Worm (Caenorhabditis elegans) whole organism, young adult: ENCODE results near the gene C56G2.22.

ENCODE experiments used
- B0019.2 ChIP-seq: fragments of 200-800 bp; sonication (Bioruptor generic); conservative IDR thresholded peaks from 2 replicates; pipeline ENCODE4 v1.3.6; 2022; ENCODE audit warnings: missing genetic modification reagents, missing genetic modification characterization, missing compliant biosample characterization
- C17E4.6 ChIP-seq: fragments of 200-800 bp; sonication (Bioruptor generic); IDR thresholded peaks from 2 replicates; pipeline ENCODE4 v1.3.6; 2022; ENCODE audit warnings: missing genetic modification reagents, missing genetic modification characterization, missing compliant biosample characterization
- D2030.7 ChIP-seq: fragments of 200-800 bp; sonication (Bioruptor generic); IDR thresholded peaks from 2 replicates; pipeline ENCODE4 v1.3.6; 2022; ENCODE audit warnings: missing genetic modification reagents, missing genetic modification characterization, missing compliant biosample characterization
- F23B12.7 ChIP-seq: sonication (generic microtip); optimal IDR thresholded peaks from 2 replicates; lab custom pipeline; 2017; ENCODE audit warnings: missing genetic modification characterization, mild to moderate bottlenecking, missing compliant biosample characterization, antibody characterized with exemption, moderate library complexity; ENCODE audit not compliant: insufficient read depth
- F33H1.4 ChIP-seq: fragments of 200-800 bp; sonication (Bioruptor generic); IDR thresholded peaks from 2 replicates; pipeline ENCODE4 v1.3.6; 2022; ENCODE audit warnings: missing genetic modification reagents, missing genetic modification characterization, missing compliant biosample characterization
- F49E8.2 ChIP-seq: sonication (generic microtip); optimal IDR thresholded peaks from 3 replicates; lab custom pipeline; 2017; ENCODE audit warnings: missing genetic modification characterization, mild to moderate bottlenecking, missing compliant biosample characterization, antibody characterized with exemption, moderate library complexity; ENCODE audit not compliant: insufficient read depth
- F55B11.4 ChIP-seq: sonication (generic microtip); optimal IDR thresholded peaks from 2 replicates; lab custom pipeline; 2016; ENCODE audit warnings: missing compliant biosample characterization, missing genetic modification characterization, borderline replicate concordance; ENCODE audit not compliant: insufficient read depth
- T26A5.8 ChIP-seq: sonication (generic microtip); optimal IDR thresholded peaks from 2 replicates; lab custom pipeline; 2016; ENCODE audit warnings: missing genetic modification characterization, missing compliant biosample characterization
- Y95B8A.8 ChIP-seq: fragments of 200-800 bp; sonication (Bioruptor generic); IDR thresholded peaks from 2 replicates; pipeline ENCODE4 v1.3.6; 2022; ENCODE audit warnings: missing genetic modification reagents, missing genetic modification characterization, missing compliant biosample characterization
- ZK185.1 ChIP-seq: sonication (generic microtip); optimal IDR thresholded peaks from 2 replicates; lab custom pipeline; 2016; ENCODE audit warnings: mild to moderate bottlenecking, missing genetic modification characterization, missing compliant biosample characterization; ENCODE audit not compliant: poor library complexity, severe bottlenecking
- ama-1 ChIP-seq, 3 experiments: fragments of 150-350 bp in 1 of 3; sonication (generic microtip) in 2 of 3; optimal IDR thresholded peaks; 2 replicates each; lab custom pipeline; 2014 to 2018; ENCODE audit warnings: missing biosample characterization in 2 of 3, missing genetic modification characterization in 2 of 3, missing genetic modification reagents in 2 of 3
- attf-3 ChIP-seq: fragments of 200-800 bp; sonication (Bioruptor generic); conservative IDR thresholded peaks from 2 replicates; pipeline ENCODE4 v1.3.6; 2022; ENCODE audit warnings: missing genetic modification reagents, missing genetic modification characterization, missing compliant biosample characterization
- bed-1 ChIP-seq: fragments of 200-800 bp; sonication (Bioruptor generic); IDR thresholded peaks from 2 replicates; pipeline ENCODE4 v1.3.6; 2022; ENCODE audit warnings: missing genetic modification reagents, missing genetic modification characterization, missing compliant biosample characterization
- dox-1 ChIP-seq: fragments of 200-800 bp; sonication (Bioruptor generic); IDR thresholded peaks from 2 replicates; pipeline ENCODE4 v1.3.6; 2022; ENCODE audit warnings: missing genetic modification reagents, missing genetic modification characterization, missing compliant biosample characterization
- dpl-1 ChIP-seq: fragments of 150-350 bp; optimal IDR thresholded peaks from 2 replicates; lab custom pipeline; 2014; ENCODE audit warnings: missing biosample characterization, missing genetic modification reagents, missing genetic modification characterization
- efl-1 ChIP-seq: fragments of 150-350 bp; optimal IDR thresholded peaks from 2 replicates; lab custom pipeline; 2014; ENCODE audit warnings: missing biosample characterization, missing genetic modification reagents, missing genetic modification characterization
- ets-4 ChIP-seq: fragments of 200-800 bp; sonication (Bioruptor generic); optimal IDR thresholded peaks from 2 replicates; lab custom pipeline; 2018; ENCODE audit warnings: mild to moderate bottlenecking, missing genetic modification characterization, missing compliant biosample characterization
- hmg-1.2 ChIP-seq: fragments of 200-800 bp; sonication (Bioruptor generic); IDR thresholded peaks from 2 replicates; pipeline ENCODE4 v1.3.6; 2022; ENCODE audit warnings: missing genetic modification reagents, missing genetic modification characterization, missing compliant biosample characterization
- hmg-20 ChIP-seq: fragments of 200-800 bp; sonication (Bioruptor generic); IDR thresholded peaks from 2 replicates; pipeline ENCODE4 v1.3.6; 2022; ENCODE audit warnings: missing genetic modification reagents, missing genetic modification characterization, missing compliant biosample characterization
- hsf-1 ChIP-seq: fragments of 200-800 bp; sonication (Bioruptor generic); IDR thresholded peaks from 2 replicates; pipeline ENCODE4 v1.3.6; 2022; ENCODE audit warnings: missing genetic modification reagents, missing genetic modification characterization, missing compliant biosample characterization
- let-607 ChIP-seq, 2 experiments: fragments of 200-800 bp in 1 of 2; sonication (Bioruptor generic) in 1 of 2; sonication (generic microtip) in 1 of 2; optimal IDR thresholded peaks; 2 replicates each; lab custom pipeline; 2016 to 2018; ENCODE audit warnings: mild to moderate bottlenecking in 2 of 2, missing compliant biosample characterization in 2 of 2, missing genetic modification characterization in 2 of 2, moderate library complexity in 2 of 2, missing genotype in 1 of 2
- lin-35 ChIP-seq, 3 experiments: fragments of 150-350 bp in 2 of 3; sonication (generic microtip) in 1 of 3; optimal IDR thresholded peaks; 2 replicates each; lab custom pipeline; 2014 to 2018; ENCODE audit warnings: missing biosample characterization in 3 of 3, missing genetic modification characterization in 3 of 3, missing genetic modification reagents in 3 of 3
- lin-40 ChIP-seq: sonication (generic microtip); optimal IDR thresholded peaks from 2 replicates; lab custom pipeline; 2016; ENCODE audit warnings: missing genetic modification characterization, mild to moderate bottlenecking, missing compliant biosample characterization, missing genotype, missing genetic modification reagents
- lsl-1 ChIP-seq: fragments of 200-800 bp; sonication (Bioruptor generic); optimal IDR thresholded peaks from 2 replicates; lab custom pipeline; 2018; ENCODE audit warnings: mild to moderate bottlenecking, missing genetic modification characterization, moderate library complexity, missing compliant biosample characterization
- madf-6 ChIP-seq: fragments of 200-800 bp; sonication (Bioruptor generic); IDR thresholded peaks from 2 replicates; pipeline ENCODE4 v1.3.6; 2022; ENCODE audit warnings: missing genetic modification reagents, missing genetic modification characterization, missing compliant biosample characterization
- mcd-1 ChIP-seq: fragments of 200-800 bp; sonication (Bioruptor generic); IDR thresholded peaks from 2 replicates; pipeline ENCODE4 v1.3.6; 2022; ENCODE audit warnings: missing genetic modification reagents, missing genetic modification characterization, missing compliant biosample characterization
- nfya-2 ChIP-seq: fragments of 200-800 bp; sonication (Bioruptor generic); IDR thresholded peaks from 2 replicates; pipeline ENCODE4 v1.3.6; 2022; ENCODE audit warnings: missing genetic modification reagents, missing genetic modification characterization, missing compliant biosample characterization
- nfyb-1 ChIP-seq: fragments of 200-800 bp; sonication (Bioruptor generic); IDR thresholded peaks from 2 replicates; pipeline ENCODE4 v1.3.6; 2022; ENCODE audit warnings: missing genetic modification reagents, missing genetic modification characterization, missing compliant biosample characterization
- nhr-120 ChIP-seq: fragments of 200-800 bp; sonication (Bioruptor generic); IDR thresholded peaks from 2 replicates; pipeline ENCODE4 v1.3.6; 2022; ENCODE audit warnings: missing genetic modification characterization, missing compliant biosample characterization
- nhr-27 ChIP-seq: fragments of 200-800 bp; sonication (Bioruptor generic); optimal IDR thresholded peaks from 2 replicates; lab custom pipeline; 2018; ENCODE audit warnings: mild to moderate bottlenecking, missing genetic modification characterization, moderate library complexity, missing compliant biosample characterization
- nhr-80 ChIP-seq: sonication (generic microtip); optimal IDR thresholded peaks from 2 replicates; lab custom pipeline; 2016; ENCODE audit warnings: missing genetic modification characterization, missing compliant biosample characterization
- pbrm-1 ChIP-seq: fragments of 200-800 bp; sonication (Bioruptor generic); IDR thresholded peaks from 2 replicates; pipeline ENCODE4 v1.3.6; 2022; ENCODE audit warnings: missing genetic modification reagents, missing genetic modification characterization, missing compliant biosample characterization
- pha-4 ChIP-seq: fragments of 150-350 bp; sonication (generic microtip); optimal IDR thresholded peaks from 2 replicates; lab custom pipeline; 2014; ENCODE audit warnings: missing biosample characterization, missing genetic modification reagents, missing genetic modification characterization
- rec-8 ChIP-seq, 2 experiments: sonication (generic microtip); optimal IDR thresholded peaks; 2 replicates each; lab custom pipeline; 2016; ENCODE audit warnings: mild to moderate bottlenecking in 2 of 2, missing genetic modification characterization in 2 of 2, missing genetic modification reagents in 2 of 2, missing genotype in 2 of 2, missing biosample characterization in 1 of 2, missing compliant biosample characterization in 1 of 2, moderate library complexity in 1 of 2
- snpc-1.3 ChIP-seq: sonication (generic microtip); optimal IDR thresholded peaks from 2 replicates; lab custom pipeline; 2017; ENCODE audit warnings: missing genetic modification characterization, mild to moderate bottlenecking, missing compliant biosample characterization, antibody characterized with exemption, moderate library complexity, missing genotype, missing genetic modification reagents; ENCODE audit not compliant: insufficient read depth
- snpc-4 ChIP-seq, 5 experiments: fragments of 150-350 bp in 1 of 5; sonication (generic microtip) in 4 of 5; optimal IDR thresholded peaks; 2 replicates each; lab custom pipeline; 2014 to 2018; ENCODE audit warnings: missing genetic modification characterization in 5 of 5, missing biosample characterization in 3 of 5, antibody characterized with exemption in 2 of 5, mild to moderate bottlenecking in 2 of 5, missing compliant biosample characterization in 2 of 5, missing genotype in 2 of 5, moderate library complexity in 2 of 5, missing genetic modification reagents in 1 of 5
- sptf-2 ChIP-seq: fragments of 200-800 bp; sonication (Bioruptor generic); optimal IDR thresholded peaks from 2 replicates; lab custom pipeline; 2018; ENCODE audit warnings: mild to moderate bottlenecking, missing genetic modification characterization, missing compliant biosample characterization
- tbp1 ChIP-seq: fragments of 200-800 bp; sonication (Bioruptor generic); optimal IDR thresholded peaks from 2 replicates; lab custom pipeline; 2018; ENCODE audit warnings: mild to moderate bottlenecking, missing genetic modification characterization, missing compliant biosample characterization
- tlf-1 ChIP-seq: fragments of 200-800 bp; sonication (Bioruptor generic); optimal IDR thresholded peaks from 2 replicates; lab custom pipeline; 2018; ENCODE audit warnings: mild to moderate bottlenecking, missing genetic modification characterization, missing compliant biosample characterization
- xnd-1 ChIP-seq: sonication (generic microtip); optimal IDR thresholded peaks from 2 replicates; lab custom pipeline; 2016; ENCODE audit warnings: missing genotype, missing genetic modification reagents, missing genetic modification characterization, missing compliant biosample characterization
- ztf-18 ChIP-seq: sonication (generic microtip); optimal IDR thresholded peaks from 2 replicates; lab custom pipeline; 2016; ENCODE audit warnings: missing genotype, mild to moderate bottlenecking, missing genetic modification characterization, missing compliant biosample characterization
- ztf-25 ChIP-seq: fragments of 200-800 bp; sonication (Bioruptor generic); IDR thresholded peaks from 2 replicates; pipeline ENCODE4 v1.3.6; 2022; ENCODE audit warnings: missing genetic modification reagents, missing genetic modification characterization, missing compliant biosample characterization

Gene C56G2.22

ce11 chrIII:6373850-6374474 is 27.7 kb downstream of the C56G2.22 start (continued):
- TF ChIP-seq snpc-1.3 (peak; percentile 32), F55B11.4 (tag; lab: Kevin White, UChicago) (no peak)
- TF ChIP-seq, all 124 proteins: peak for 71

ce11 chrIII:6374947-6375415 is 28.7 kb downstream of the C56G2.22 start, which contains the start of the genes rps-13 and nfx-1:
Gene rps-13 (minus strand): TSS chrIII:6374997.
Gene nfx-1 (plus strand): TSS chrIII:6375379.
- peak; percentile 53 for TF ChIP-seq D2030.7 (GFP tag; lab: Robert Waterston, UW)
- no peak for TF ChIP-seq nhr-120 (GFP tag; lab: Robert Waterston, UW)
- TF ChIP-seq efl-1 (GFP tag; lab: Kevin White, UChicago), result peak; percentile 44
- TF ChIP-seq F23B12.7 (tag; lab: Kevin White, UChicago), result peak; percentile 57
- TF ChIP-seq ztf-18 (tag; lab: Kevin White, UChicago), result peak; percentile 24
- TF ChIP-seq ztf-25, result no peak
- 0 out of 2 replicates have a peak, but pooled peaks have one; percentile 11 for TF ChIP-seq C17E4.6
- peak; percentile 40 for TF ChIP-seq nhr-80 (tag; lab: Kevin White, UChicago)
- TF ChIP-seq Y95B8A.8 (GFP tag; lab: Robert Waterston, UW), result peak; percentile 14; the same call in 1 of the 2 replicates
- TF ChIP-seq lin-35 (GFP tag; optimal IDR thresholded peaks at IDR 0.05; lab: Kevin White, UChicago), result peak in 1 of 3 experiments; percentile 50
- TF ChIP-seq dpl-1, result peak; percentile 32
- peak; percentile 42; the same call in 1 of the 2 replicates for TF ChIP-seq hmg-1.2 (GFP tag; lab: Robert Waterston, UW)
- TF ChIP-seq F49E8.2 (tag; lab: Kevin White, UChicago), result peak; percentile 44
- TF ChIP-seq mcd-1, result peak; percentile 40; the same call in 1 of the 2 replicates
- no peak for TF ChIP-seq nhr-27 (tag; lab: Kevin White, UChicago)
- TF ChIP-seq snpc-1.3, result peak; percentile 69
- peak; percentile 2 for TF ChIP-seq xnd-1
- peak; percentile 71 for TF ChIP-seq ZK185.1
- peak; percentile 23 for TF ChIP-seq snpc-4 (GFP tag; optimal IDR thresholded peaks at IDR 0.05; lab: Kevin White, UChicago)
- peak; percentile 15 to 60 (median 42) for TF ChIP-seq snpc-4 (tag; optimal IDR thresholded peaks at IDR 0.05; lab: Kevin White, UChicago)
- 0 out of 2 replicates have a peak, but pooled peaks have one; percentile 19 for TF ChIP-seq attf-3 (GFP tag; lab: Robert Waterston, UW)
- TF ChIP-seq hsf-1, result no peak
- peak; percentile 46 for TF ChIP-seq tbp1 (GFP tag; lab: Kevin White, UChicago)
- no peak for TF ChIP-seq ets-4
- peak in 1 of 2 experiments; percentile 34 for TF ChIP-seq let-607 (tag; optimal IDR thresholded peaks at IDR 0.05; lab: Kevin White, UChicago)
- peak; percentile 49; the same call in 1 of the 2 replicates for TF ChIP-seq pbrm-1 (GFP tag; lab: Robert Waterston, UW)
- TF ChIP-seq madf-6 (GFP tag; lab: Robert Waterston, UW), result peak; percentile 64; the same call in 1 of the 2 replicates
- peak; percentile 45 for TF ChIP-seq lin-40 (tag; lab: Kevin White, UChicago)
- TF ChIP-seq B0019.2 (GFP tag; lab: Robert Waterston, UW), result no peak
- TF ChIP-seq tlf-1 (GFP tag; lab: Kevin White, UChicago), result peak; percentile 16
- TF ChIP-seq F33H1.4 (GFP tag; lab: Robert Waterston, UW), result peak; percentile 90
- TF ChIP-seq T26A5.8, result no peak
- TF ChIP-seq hmg-20 (GFP tag; lab: Robert Waterston, UW), result no peak
- no peak for TF ChIP-seq rec-8 (tag; optimal IDR thresholded peaks at IDR 0.05; lab: Kevin White, UChicago)
- TF ChIP-seq sptf-2 (GFP tag; lab: Kevin White, UChicago), result no peak
- peak; percentile 69; the same call in 1 of the 2 replicates for TF ChIP-seq nfyb-1 (GFP tag; lab: Robert Waterston, UW)
- no peak for TF ChIP-seq ama-1 (optimal IDR thresholded peaks at IDR 0.05; lab: Kevin White, UChicago)
- TF ChIP-seq ama-1 (GFP tag; optimal IDR thresholded peaks at IDR 0.05; lab: Kevin White, UChicago), result peak in 1 of 2 experiments; percentile 24
- TF ChIP-seq bed-1, result no peak
- TF ChIP-seq nfya-2 (GFP tag; lab: Robert Waterston, UW), result no peak
- peak; percentile 87 for TF ChIP-seq lsl-1 (GFP tag; lab: Kevin White, UChicago)
- TF ChIP-seq dox-1 (GFP tag; lab: Robert Waterston, UW), result 0 out of 2 replicates have a peak, but pooled peaks have one; percentile 8
- no peak for TF ChIP-seq pha-4 (tag; lab: Kevin White, UChicago)
